Fruit fly (Drosophila melanogaster) whole organism, embryonic: ENCODE results near the gene CG31928.

Source experiments
- Bdp1 ChIP-seq: fragments of 200-800 bp; sonication (Bioruptor generic); optimal IDR thresholded peaks from 3 replicates; lab custom pipeline; 2016; ENCODE audit warnings: missing biosample characterization, missing genetic modification characterization
- CG10979 ChIP-seq: fragments of 200-800 bp; sonication (Bioruptor generic); optimal IDR thresholded peaks from 2 replicates; lab custom pipeline; 2018; ENCODE audit warnings: missing biosample characterization, mild to moderate bottlenecking, missing genetic modification characterization, moderate library complexity
- CG11085 ChIP-seq: fragments of 200-800 bp; sonication (Bioruptor generic); IDR thresholded peaks from 2 replicates; pipeline ENCODE4 v1.3.6; 2022; ENCODE audit warnings: missing biosample characterization, missing genetic modification characterization
- CG11093 ChIP-seq: fragments of 200-800 bp; sonication (Bioruptor generic); IDR thresholded peaks from 3 replicates; pipeline ENCODE4 v1.3.6; 2022; ENCODE audit warnings: missing biosample characterization, missing genetic modification characterization
- CG12942 ChIP-seq: fragments of 200-800 bp; sonication (Bioruptor generic); optimal IDR thresholded peaks from 3 replicates; lab custom pipeline; 2016; ENCODE audit warnings: missing biosample characterization, missing genetic modification characterization
- CG13775 ChIP-seq: fragments of 200-800 bp; sonication (Bioruptor generic); optimal IDR thresholded peaks from 3 replicates; lab custom pipeline; 2017; ENCODE audit warnings: missing biosample characterization, mild to moderate bottlenecking, missing genetic modification characterization
- CG15479 ChIP-seq: fragments of 200-800 bp; sonication (Bioruptor generic); optimal IDR thresholded peaks from 3 replicates; lab custom pipeline; 2019; ENCODE audit warnings: missing biosample characterization, mild to moderate bottlenecking, missing genetic modification characterization, moderate library complexity
- CG17361 ChIP-seq: fragments of 200-800 bp; sonication (Bioruptor generic); IDR thresholded peaks from 3 replicates; pipeline ENCODE4 v1.3.6; 2022; ENCODE audit warnings: missing biosample characterization, missing genetic modification characterization
- CG17829 ChIP-seq: fragments of 200-800 bp; optimal IDR thresholded peaks from 2 replicates; lab custom pipeline; 2019; ENCODE audit warnings: missing biosample characterization, mild to moderate bottlenecking, missing genetic modification characterization, moderate library complexity
- CG18764 ChIP-seq: fragments of 200-800 bp; sonication (Bioruptor generic); optimal IDR thresholded peaks from 3 replicates; lab custom pipeline; 2016; ENCODE audit warnings: missing biosample characterization, missing genetic modification characterization
- CG2202 ChIP-seq: fragments of 200-800 bp; sonication (Bioruptor generic); optimal IDR thresholded peaks from 2 replicates; lab custom pipeline; 2018; ENCODE audit warnings: missing biosample characterization, mild to moderate bottlenecking, missing genetic modification characterization
- CG2678 ChIP-seq: fragments of 200-800 bp; sonication (Bioruptor generic); optimal IDR thresholded peaks from 3 replicates; lab custom pipeline; 2019; ENCODE audit warnings: missing biosample characterization, mild to moderate bottlenecking, missing genetic modification characterization, moderate library complexity
- CG2712 ChIP-seq: fragments of 200-800 bp; optimal IDR thresholded peaks from 3 replicates; lab custom pipeline; 2019; ENCODE audit warnings: missing biosample characterization, mild to moderate bottlenecking, missing genetic modification characterization, moderate library complexity
- CG2875 ChIP-seq: fragments of 200-800 bp; sonication (Bioruptor generic); optimal IDR thresholded peaks from 2 replicates; lab custom pipeline; 2017; ENCODE audit warnings: missing biosample characterization, mild to moderate bottlenecking, missing genetic modification characterization, missing genetic modification reagents
- CG31224 ChIP-seq: fragments of 200-800 bp; sonication (Bioruptor generic); IDR thresholded peaks from 2 replicates; pipeline ENCODE4 v1.3.6; 2022; ENCODE audit warnings: missing biosample characterization, missing genetic modification characterization
- CG32767 ChIP-seq: fragments of 200-800 bp; sonication (Bioruptor generic); IDR thresholded peaks from 2 replicates; pipeline ENCODE4 v1.3.6; 2022; ENCODE audit warnings: missing biosample characterization, missing genetic modification characterization
- CG3847 ChIP-seq: fragments of 200-800 bp; sonication (Bioruptor generic); IDR thresholded peaks from 2 replicates; pipeline ENCODE4 v1.3.6; 2022; ENCODE audit warnings: missing biosample characterization, missing genetic modification characterization
- CG42726 ChIP-seq: fragments of 200-800 bp; sonication (Bioruptor generic); IDR thresholded peaks from 2 replicates; pipeline ENCODE4 v1.3.6; 2022; ENCODE audit warnings: missing biosample characterization, missing genetic modification characterization; ENCODE audit not compliant: partially characterized antibody
- CG4424 ChIP-seq: fragments of 200-800 bp; sonication (Bioruptor generic); optimal IDR thresholded peaks from 3 replicates; lab custom pipeline; 2016; ENCODE audit warnings: missing biosample characterization, missing genetic modification characterization
- CG4820 ChIP-seq: fragments of 200-800 bp; sonication (Bioruptor generic); optimal IDR thresholded peaks from 3 replicates; lab custom pipeline; 2016; ENCODE audit warnings: missing biosample characterization, missing genetic modification characterization
- CG6272 ChIP-seq: fragments of 200-800 bp; sonication (Bioruptor generic); IDR thresholded peaks from 2 replicates; pipeline ENCODE4 v1.3.6; 2022; ENCODE audit warnings: missing biosample characterization, missing genetic modification characterization
- Dip2 ChIP-seq: fragments of 200-800 bp; sonication (Bioruptor generic); IDR thresholded peaks from 2 replicates; pipeline ENCODE4 v1.3.6; 2022; ENCODE audit warnings: missing biosample characterization, missing genetic modification characterization
- E2f2 ChIP-seq: fragments of 200-800 bp; sonication (Bioruptor generic); IDR thresholded peaks from 2 replicates; pipeline ENCODE4 v1.3.6; 2022; ENCODE audit warnings: missing biosample characterization, missing genetic modification characterization
- Ets65A ChIP-seq: fragments of 200-800 bp; sonication (Bioruptor generic); peaks from one replicate; lab custom pipeline; 2016; ENCODE audit warnings: missing biosample characterization, missing genetic modification characterization
- H2.0 ChIP-seq: fragments of 200-800 bp; sonication (Bioruptor generic); IDR thresholded peaks from 2 replicates; pipeline ENCODE4 v1.3.6; 2022; ENCODE audit warnings: missing biosample characterization, missing genetic modification characterization
- NC2α ChIP-seq: fragments of 200-800 bp; sonication (Bioruptor generic); optimal IDR thresholded peaks from 2 replicates; lab custom pipeline; 2016; ENCODE audit warnings: missing biosample characterization, missing genetic modification characterization
- Oli ChIP-seq: fragments of 200-800 bp; sonication (Bioruptor generic); optimal IDR thresholded peaks from 2 replicates; lab custom pipeline; 2018; ENCODE audit warnings: missing biosample characterization, mild to moderate bottlenecking, missing genetic modification characterization, moderate library complexity
- Ptx1 ChIP-seq: fragments of 200-800 bp; sonication (Bioruptor generic); IDR thresholded peaks from 2 replicates; pipeline ENCODE4 v1.3.6; 2022; ENCODE audit warnings: missing biosample characterization, missing genetic modification characterization
- Sox102F ChIP-seq: fragments of 200-800 bp; sonication (Bioruptor generic); optimal IDR thresholded peaks from 2 replicates; lab custom pipeline; 2018; ENCODE audit warnings: missing biosample characterization, mild to moderate bottlenecking, missing genetic modification characterization, moderate library complexity
- bsh ChIP-seq, 2 experiments: fragments of 200-800 bp; sonication (Bioruptor generic); optimal IDR thresholded peaks; 2 replicates each; lab custom pipeline; 2017 to 2018; ENCODE audit warnings: mild to moderate bottlenecking in 2 of 2, missing biosample characterization in 2 of 2, missing genetic modification characterization in 2 of 2, moderate library complexity in 1 of 2
- chinmo ChIP-seq: fragments of 200-800 bp; sonication (Bioruptor generic); IDR thresholded peaks from 4 replicates; pipeline ENCODE4 v1.3.6; 2022; ENCODE audit warnings: missing biosample characterization, missing genetic modification characterization; ENCODE audit not compliant: partially characterized antibody
- dmrt99B ChIP-seq: fragments of 200-800 bp; sonication (Bioruptor generic); optimal IDR thresholded peaks from 2 replicates; lab custom pipeline; 2018; ENCODE audit warnings: missing biosample characterization, mild to moderate bottlenecking, missing genetic modification characterization, moderate library complexity
- dpn ChIP-seq, 2 experiments: fragments of 200-800 bp; sonication (Bioruptor generic); optimal IDR thresholded peaks; 3 replicates each; lab custom pipeline; 2016; ENCODE audit warnings: missing biosample characterization in 2 of 2, missing genetic modification characterization in 2 of 2
- fd3F ChIP-seq: fragments of 200-800 bp; sonication (Bioruptor generic); optimal IDR thresholded peaks from 2 replicates; lab custom pipeline; 2018; ENCODE audit warnings: missing biosample characterization, mild to moderate bottlenecking, missing genetic modification characterization, moderate library complexity
- gsb-n ChIP-seq: fragments of 200-800 bp; sonication (Bioruptor generic); optimal IDR thresholded peaks from 3 replicates; lab custom pipeline; 2018; ENCODE audit warnings: missing biosample characterization, mild to moderate bottlenecking, missing genetic modification characterization
- hkb ChIP-seq, 2 experiments: fragments of 200-800 bp in 1 of 2; fragments of >200 bp in 1 of 2; sonication (Bioruptor generic) in 1 of 2; IDR thresholded peaks in 1 of 2; optimal IDR thresholded peaks in 1 of 2; 2 replicates each; pipeline versions ENCODE4 v1.3.6 to Lab custom; 2017 to 2022; ENCODE audit warnings: missing biosample characterization in 1 of 2, missing genetic modification characterization in 1 of 2
- lmd ChIP-seq: fragments of 200-800 bp; sonication (Bioruptor generic); IDR thresholded peaks from 2 replicates; pipeline ENCODE4 v1.3.6; 2022; ENCODE audit warnings: missing biosample characterization, missing genetic modification characterization
- mirr ChIP-seq: fragments of 200-800 bp; sonication (Bioruptor generic); optimal IDR thresholded peaks from 3 replicates; lab custom pipeline; 2018; ENCODE audit warnings: missing biosample characterization, mild to moderate bottlenecking, missing genetic modification characterization
- nmo ChIP-seq: fragments of 200-800 bp; sonication (Bioruptor generic); optimal IDR thresholded peaks from 2 replicates; lab custom pipeline; 2018; ENCODE audit warnings: missing biosample characterization, mild to moderate bottlenecking, missing genetic modification characterization, moderate library complexity
- onecut ChIP-seq: fragments of 200-800 bp; sonication (Bioruptor generic); IDR thresholded peaks from 2 replicates; pipeline ENCODE4 v1.3.6; 2022; ENCODE audit warnings: missing biosample characterization, missing genetic modification characterization
- sens ChIP-seq: fragments of 200-800 bp; sonication (Bioruptor generic); peaks from one replicate; lab custom pipeline; 2016; ENCODE audit warnings: missing biosample characterization, missing genetic modification characterization
- ssp ChIP-seq: fragments of 200-800 bp; sonication (Bioruptor generic); IDR thresholded peaks from 2 replicates; pipeline ENCODE4 v1.3.6; 2022; ENCODE audit warnings: missing biosample characterization, missing genetic modification characterization
- wor ChIP-seq: fragments of 200-800 bp; sonication (Bioruptor generic); IDR thresholded peaks from 2 replicates; pipeline ENCODE4 v1.3.6; 2022; ENCODE audit warnings: missing biosample characterization, missing genetic modification characterization

The CG31928 gene

dm6 chr2L:1456305-1456704, 35.8 kb upstream of the CG31928 start (continued):
- TF ChIP-seq CG17361 (GFP tag; lab: Robert Waterston, UW) (peak; percentile 51; the same call in 2 of the 3 replicates), bsh (GFP tag; optimal IDR thresholded peaks at IDR 0.05; lab: Kevin White, UChicago) (peak; percentile 2 to 82), ssp (GFP tag; lab: Robert Waterston, UW) (peak; percentile 24), CG31224 (GFP tag; lab: Robert Waterston, UW) (0 out of 2 replicates have a peak, but pooled peaks have one; percentile 8), CG17829 (tag; lab: Kevin White, UChicago) (peak; percentile 85), chinmo (GFP tag; lab: Robert Waterston, UW) (no peak), CG3847 (0 out of 2 replicates have a peak, but pooled peaks have one; percentile 17), CG15479 (GFP tag; lab: Kevin White, UChicago) (no peak), CG11093 (peak; percentile 50; the same call in 1 of the 3 replicates), Oli (tag; lab: Kevin White, UChicago) (peak; percentile 56), Bdp1 (no peak), CG10979 (tag; lab: Kevin White, UChicago) (peak; percentile 85), E2f2 (no peak), CG2712 (peak; percentile 89), wor (peak; percentile 14; the same call in 1 of the 2 replicates), fd3F (GFP tag; lab: Kevin White, UChicago) (no peak), CG4424 (GFP tag; lab: Kevin White, UChicago) (peak; percentile 80), Ets65A (GFP tag; lab: Kevin White, UChicago) (peak; percentile 48), CG42726 (no peak), NC2α (no peak), CG2875 (GFP tag; lab: Kevin White, UChicago) (peak; percentile 65), H2.0 (GFP tag; lab: Robert Waterston, UW) (peak; percentile 45), CG2678 (tag; lab: Kevin White, UChicago) (peak; percentile 55), CG2202 (tag; lab: Kevin White, UChicago) (peak; percentile 73), Sox102F (GFP tag; lab: Kevin White, UChicago) (peak; percentile 60), CG18764 (GFP tag; lab: Kevin White, UChicago) (peak; percentile 3), Dip2 (no peak), sens (peak; percentile 87), hkb (optimal IDR thresholded peaks at IDR 0.05; lab: Kevin White, UChicago) (no peak), hkb (GFP tag; IDR thresholded peaks at IDR 0.05; lab: Robert Waterston, UW) (peak; percentile 58), nmo (GFP tag; lab: Kevin White, UChicago) (peak; percentile 68), Ptx1 (GFP tag; lab: Robert Waterston, UW) (peak; percentile 40; the same call in 1 of the 2 replicates), CG12942 (no peak), CG6272 (peak; percentile 45), CG32767 (GFP tag; lab: Robert Waterston, UW) (no peak), onecut (peak; percentile 56), CG11085 (no peak), CG13775 (GFP tag; lab: Kevin White, UChicago) (peak; percentile 28), mirr (GFP tag; lab: Kevin White, UChicago) (no peak), lmd (GFP tag; lab: Robert Waterston, UW) (peak; percentile 72), gsb-n (tag; lab: Kevin White, UChicago) (peak; percentile 64), dpn (GFP tag; optimal IDR thresholded peaks at IDR 0.05; lab: Kevin White, UChicago) (peak in 1 of 2 experiments; percentile 49), dmrt99B (tag; lab: Kevin White, UChicago) (peak; percentile 58), CG4820 (GFP tag; lab: Kevin White, UChicago) (peak; percentile 50)
